In the genomic region with DNA sequence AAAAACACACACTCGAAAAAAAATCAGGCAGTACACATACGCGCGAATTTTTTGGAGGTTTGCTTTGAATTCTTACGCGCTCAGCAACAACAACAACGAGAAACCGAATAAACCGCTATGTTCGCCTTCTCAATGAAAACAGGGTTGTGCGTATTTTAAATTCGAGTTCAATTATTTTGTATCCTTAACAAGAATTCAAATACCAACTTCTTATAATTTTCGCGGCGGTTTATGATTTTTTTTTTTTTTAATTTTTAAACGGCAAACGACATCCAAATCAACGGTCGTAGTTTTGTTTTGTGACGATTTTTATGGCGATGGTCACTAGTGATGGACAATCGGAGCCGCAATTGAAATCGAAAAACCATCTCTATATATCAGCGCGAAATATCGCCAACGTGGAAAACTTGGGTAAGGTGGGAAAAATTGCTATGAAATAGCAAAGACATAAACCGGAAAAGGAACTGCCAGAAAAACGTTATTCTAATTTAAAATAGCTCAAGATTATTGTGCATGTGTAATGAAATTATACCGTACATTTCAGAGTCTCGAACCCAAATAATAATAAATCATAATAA, we compare ENCODE assay signal across 1 fruit fly cellular context.
TF ChIP-seq lines count a peak whose summit lies in the region.

A gene (minus strand): TSS at position 332 of the 578 bp plus-strand sequence.

TF ChIP-seq in whole organism, embryonic, 481 proteins besides CTCF, POLR2A, EP300 and RAD21 (continued from another document):
- TF ChIP-seq zen (tag; optimal IDR thresholded peaks at IDR 0.05; lab: Kevin White, UChicago) (peak; percentile 56), CG34422 (GFP tag; IDR thresholded peaks at IDR 0.05; lab: Robert Waterston, UW) (peak; percentile 75), slbo (GFP tag; IDR thresholded peaks at IDR 0.05; lab: Robert Waterston, UW) (peak; percentile 91), GATAe (GFP tag; conservative IDR thresholded peaks at IDR 0.05; lab: Robert Waterston, UW) (peak; percentile 51; the same call in 1 of the 2 replicates), NC2α (GFP tag; optimal IDR thresholded peaks at IDR 0.05; lab: Kevin White, UChicago) (peak; percentile 56), ems (GFP tag; optimal IDR thresholded peaks at IDR 0.05; lab: Kevin White, UChicago) (peak; percentile 64), CG7357 (GFP tag; IDR thresholded peaks at IDR 0.05; lab: Robert Waterston, UW) (no peak), bigmax (GFP tag; optimal IDR thresholded peaks at IDR 0.05; lab: Kevin White, UChicago) (peak; percentile 0), ro (GFP tag; IDR thresholded peaks at IDR 0.05; lab: Robert Waterston, UW) (peak; percentile 19; the same call in 1 of the 2 replicates), CG15479 (GFP tag; optimal IDR thresholded peaks at IDR 0.05; lab: Kevin White, UChicago) (no peak), Taf1 (GFP tag; IDR thresholded peaks at IDR 0.05; lab: Robert Waterston, UW) (peak; percentile 38; the same call in 1 of the 2 replicates), usp (GFP tag; optimal IDR thresholded peaks at IDR 0.05; lab: Kevin White, UChicago) (no peak), CG42726 (GFP tag; IDR thresholded peaks at IDR 0.05; lab: Robert Waterston, UW; ENCODE audit: partially characterized antibody) (peak; percentile 95), CG4617 (GFP tag; optimal IDR thresholded peaks at IDR 0.05; lab: Kevin White, UChicago; ENCODE audit: borderline replicate concordance) (peak; percentile 25), dpn (GFP tag; optimal IDR thresholded peaks at IDR 0.05; lab: Kevin White, UChicago) (peak; percentile 82 to 91), CG15601 (tag; optimal IDR thresholded peaks at IDR 0.05; lab: Kevin White, UChicago) (peak; percentile 85), Gug (GFP tag; IDR thresholded peaks at IDR 0.05; lab: Robert Waterston, UW) (peak; percentile 81), CG7745 (tag; optimal IDR thresholded peaks at IDR 0.05; lab: Kevin White, UChicago) (no peak), CG5245 (GFP tag; optimal IDR thresholded peaks at IDR 0.05; lab: Kevin White, UChicago) (peak; percentile 33), CG14667 (GFP tag; IDR thresholded peaks at IDR 0.05; lab: Robert Waterston, UW) (peak; percentile 66), tin (GFP tag; optimal IDR thresholded peaks at IDR 0.05; lab: Kevin White, UChicago) (peak; percentile 72), HLH3B (GFP tag; IDR thresholded peaks at IDR 0.05; lab: Robert Waterston, UW) (peak; percentile 71)
